Fruit fly (Drosophila melanogaster) whole organism, embryonic: ENCODE measurements around the gene CG10874.

Experiments used
- Abd-B ChIP-seq: fragments of 200-800 bp; sonication (Bioruptor generic); optimal IDR thresholded peaks from 2 replicates; lab custom pipeline; 2018; ENCODE audit warnings: missing biosample characterization, mild to moderate bottlenecking, missing genetic modification characterization, moderate library complexity
- Asciz ChIP-seq: fragments of 200-800 bp; sonication (Bioruptor generic); optimal IDR thresholded peaks from 2 replicates; lab custom pipeline; 2017; ENCODE audit warnings: missing biosample characterization, mild to moderate bottlenecking, missing genetic modification characterization, missing genetic modification reagents
- B-H1 ChIP-seq: fragments of 200-800 bp; sonication (Bioruptor generic); IDR thresholded peaks from 3 replicates; pipeline ENCODE4 v1.3.6; 2022; ENCODE audit warnings: missing biosample characterization, missing genetic modification characterization
- BtbVII ChIP-seq: fragments of 200-800 bp; sonication (Bioruptor generic); optimal IDR thresholded peaks from 3 replicates; lab custom pipeline; 2017; ENCODE audit warnings: missing biosample characterization, mild to moderate bottlenecking, missing genetic modification characterization
- CG10565 ChIP-seq: fragments of 200-800 bp; sonication (Bioruptor generic); optimal IDR thresholded peaks from 3 replicates; lab custom pipeline; 2016; ENCODE audit warnings: missing biosample characterization, mild to moderate bottlenecking, missing genetic modification characterization
- CG10979 ChIP-seq: fragments of 200-800 bp; sonication (Bioruptor generic); optimal IDR thresholded peaks from 2 replicates; lab custom pipeline; 2018; ENCODE audit warnings: missing biosample characterization, mild to moderate bottlenecking, missing genetic modification characterization, moderate library complexity
- CG11247 ChIP-seq: fragments of 200-800 bp; sonication (Bioruptor generic); IDR thresholded peaks from 2 replicates; pipeline ENCODE4 v1.3.6; 2022; ENCODE audit warnings: missing biosample characterization, missing genetic modification characterization
- CG11456 ChIP-seq: fragments of 200-800 bp; sonication (Bioruptor generic); IDR thresholded peaks from 3 replicates; pipeline ENCODE4 v1.3.6; 2022; ENCODE audit warnings: missing biosample characterization, missing genetic modification characterization
- CG11504 ChIP-seq: fragments of 200-800 bp; sonication (Bioruptor generic); optimal IDR thresholded peaks from 3 replicates; lab custom pipeline; 2019; ENCODE audit warnings: missing biosample characterization, mild to moderate bottlenecking, missing genetic modification characterization, moderate library complexity
- CG11560 ChIP-seq: fragments of 200-800 bp; sonication (Bioruptor generic); IDR thresholded peaks from 3 replicates; pipeline ENCODE4 v1.3.6; 2022; ENCODE audit warnings: missing biosample characterization, missing genetic modification characterization
- CG11695 ChIP-seq: fragments of 200-800 bp; sonication (Bioruptor generic); IDR thresholded peaks from 3 replicates; pipeline ENCODE4 v1.3.6; 2022; ENCODE audit warnings: missing biosample characterization, missing genetic modification characterization
- CG11696 ChIP-seq: fragments of 200-800 bp; sonication (Bioruptor generic); IDR thresholded peaks from 2 replicates; pipeline ENCODE4 v1.3.6; 2022; ENCODE audit warnings: missing biosample characterization, missing genetic modification characterization
- CG12299 ChIP-seq: fragments of 200-800 bp; sonication (Bioruptor generic); optimal IDR thresholded peaks from 2 replicates; lab custom pipeline; 2018; ENCODE audit warnings: missing biosample characterization, mild to moderate bottlenecking, missing genetic modification characterization
- CG1233 ChIP-seq: fragments of 200-800 bp; sonication (Bioruptor generic); optimal IDR thresholded peaks from 4 replicates; lab custom pipeline; 2018; ENCODE audit warnings: missing biosample characterization, mild to moderate bottlenecking, missing genetic modification characterization
- CG12391 ChIP-seq: fragments of 200-800 bp; sonication (Bioruptor generic); optimal IDR thresholded peaks from 3 replicates; lab custom pipeline; 2018; ENCODE audit warnings: missing biosample characterization, mild to moderate bottlenecking, missing genetic modification characterization, moderate library complexity
- CG14667 ChIP-seq: fragments of 200-800 bp; sonication (Bioruptor generic); IDR thresholded peaks from 2 replicates; pipeline ENCODE4 v1.3.6; 2022; ENCODE audit warnings: missing biosample characterization, missing genetic modification characterization
- CG18476 ChIP-seq: fragments of 200-800 bp; sonication (Bioruptor generic); optimal IDR thresholded peaks from 2 replicates; lab custom pipeline; 2016; ENCODE audit warnings: missing biosample characterization, mild to moderate bottlenecking, missing genetic modification characterization
- CG2120 ChIP-seq: fragments of 200-800 bp; sonication (Bioruptor generic); optimal IDR thresholded peaks from 3 replicates; lab custom pipeline; 2016; ENCODE audit warnings: missing biosample characterization, missing genetic modification characterization
- CG3726 ChIP-seq: fragments of 200-800 bp; sonication (Bioruptor generic); IDR thresholded peaks from 3 replicates; pipeline ENCODE4, ENCODE4 v1.3.6; 2022; ENCODE audit warnings: missing biosample characterization, missing genetic modification characterization
- CG43689 ChIP-seq: fragments of 200-800 bp; sonication (Bioruptor generic); IDR thresholded peaks from 2 replicates; pipeline ENCODE4 v1.3.6; 2022; ENCODE audit warnings: missing biosample characterization, missing genetic modification characterization
- CG6175 ChIP-seq: fragments of 200-800 bp; sonication (Bioruptor generic); IDR thresholded peaks from 3 replicates; pipeline ENCODE4 v1.3.6; 2022; ENCODE audit warnings: missing biosample characterization, missing genetic modification characterization
- CG7839 ChIP-seq: fragments of 200-800 bp; sonication (Bioruptor generic); optimal IDR thresholded peaks from 3 replicates; lab custom pipeline; 2018; ENCODE audit warnings: missing biosample characterization, mild to moderate bottlenecking, missing genetic modification characterization, moderate library complexity
- CG8944 ChIP-seq: fragments of 200-800 bp; sonication (Bioruptor generic); optimal IDR thresholded peaks from 3 replicates; lab custom pipeline; 2016; ENCODE audit warnings: missing biosample characterization, missing genetic modification characterization
- CG9609 ChIP-seq: fragments of 200-800 bp; sonication (Bioruptor generic); optimal IDR thresholded peaks from 3 replicates; lab custom pipeline; 2016; ENCODE audit warnings: missing biosample characterization, missing genetic modification characterization
- CG9817 ChIP-seq: fragments of 200-800 bp; sonication (Bioruptor generic); optimal IDR thresholded peaks from 2 replicates; lab custom pipeline; 2018; ENCODE audit warnings: missing biosample characterization, mild to moderate bottlenecking, missing genetic modification characterization, moderate library complexity
- CTCF ChIP-seq: fragments of 200-800 bp; sonication (Bioruptor generic); optimal IDR thresholded peaks from 2 replicates; lab custom pipeline; 2017; ENCODE audit warnings: missing biosample characterization, mild to moderate bottlenecking, missing genetic modification characterization, moderate library complexity
- Doc3 ChIP-seq: fragments of 200-800 bp; sonication (Bioruptor generic); IDR thresholded peaks from 3 replicates; pipeline ENCODE4 v1.3.6; 2022; ENCODE audit warnings: missing biosample characterization, missing genetic modification characterization; ENCODE audit not compliant: partially characterized antibody
- Eip74EF ChIP-seq, 2 experiments: fragments of 200-800 bp in 1 of 2; fragments of >200 bp in 1 of 2; sonication (Bioruptor generic) in 1 of 2; optimal IDR thresholded peaks; 2 replicates each; lab custom pipeline; 2017 to 2019; ENCODE audit warnings: missing biosample characterization in 2 of 2, missing genetic modification characterization in 2 of 2, mild to moderate bottlenecking in 1 of 2, moderate library complexity in 1 of 2
- NC2α ChIP-seq: fragments of 200-800 bp; sonication (Bioruptor generic); optimal IDR thresholded peaks from 2 replicates; lab custom pipeline; 2016; ENCODE audit warnings: missing biosample characterization, missing genetic modification characterization
- NFAT ChIP-seq: fragments of 200-800 bp; sonication (Bioruptor generic); IDR thresholded peaks from 2 replicates; pipeline ENCODE4 v1.3.6; 2022; ENCODE audit warnings: missing biosample characterization, missing genetic modification characterization
- Nf-YA ChIP-seq: fragments of 200-800 bp; sonication (Bioruptor generic); IDR thresholded peaks from 2 replicates; pipeline ENCODE4 v1.3.6; 2022; ENCODE audit warnings: missing biosample characterization, missing genetic modification characterization
- Tbp ChIP-seq: fragments of >200 bp; optimal IDR thresholded peaks from 2 replicates; lab custom pipeline; 2018; ENCODE audit warnings: missing biosample characterization, missing genetic modification characterization
- YL-1 ChIP-seq: fragments of 200-800 bp; sonication (Bioruptor generic); optimal IDR thresholded peaks from 3 replicates; lab custom pipeline; 2017; ENCODE audit warnings: missing biosample characterization, mild to moderate bottlenecking, missing genetic modification characterization
- ac ChIP-seq: fragments of 200-800 bp; sonication (Bioruptor generic); optimal IDR thresholded peaks from 3 replicates; lab custom pipeline; 2017; ENCODE audit warnings: missing biosample characterization, mild to moderate bottlenecking, missing genetic modification characterization
- corto ChIP-seq: fragments of 200-800 bp; sonication (Bioruptor generic); optimal IDR thresholded peaks from 2 replicates; lab custom pipeline; 2016; ENCODE audit warnings: missing biosample characterization, mild to moderate bottlenecking, missing genetic modification characterization, moderate library complexity
- dati ChIP-seq: fragments of 200-800 bp; sonication (Bioruptor generic); IDR thresholded peaks from 2 replicates; pipeline ENCODE4 v1.3.6; 2022; ENCODE audit warnings: missing biosample characterization, missing genetic modification characterization
- ems ChIP-seq: fragments of 200-800 bp; sonication (Bioruptor generic); optimal IDR thresholded peaks from 3 replicates; lab custom pipeline; 2016; ENCODE audit warnings: missing biosample characterization, missing genetic modification characterization
- fd102C ChIP-seq: fragments of 200-800 bp; sonication (Bioruptor generic); optimal IDR thresholded peaks from 2 replicates; lab custom pipeline; 2018; ENCODE audit warnings: missing biosample characterization, mild to moderate bottlenecking, missing genetic modification characterization, moderate library complexity
- fd64A ChIP-seq: fragments of 200-800 bp; sonication (Bioruptor generic); optimal IDR thresholded peaks from 3 replicates; lab custom pipeline; 2018; ENCODE audit warnings: missing biosample characterization, mild to moderate bottlenecking, missing genetic modification characterization
- hb ChIP-seq: fragments of 200-800 bp; sonication (Bioruptor generic); IDR thresholded peaks from 3 replicates; pipeline ENCODE4 v1.3.6; 2022; ENCODE audit warnings: missing biosample characterization, missing genetic modification characterization; ENCODE audit not compliant: partially characterized antibody
- jumu ChIP-seq: fragments of 200-800 bp; sonication (Bioruptor generic); optimal IDR thresholded peaks from 3 replicates; lab custom pipeline; 2016; ENCODE audit warnings: missing biosample characterization, missing genetic modification characterization
- maf-S ChIP-seq: fragments of 200-800 bp; sonication (Bioruptor generic); optimal IDR thresholded peaks from 2 replicates; lab custom pipeline; 2016; ENCODE audit warnings: missing biosample characterization, missing genetic modification characterization
- mld ChIP-seq: fragments of 200-800 bp; sonication (Bioruptor generic); IDR thresholded peaks from 3 replicates; pipeline ENCODE4 v1.3.6; 2022; ENCODE audit warnings: missing biosample characterization, missing genetic modification characterization; ENCODE audit not compliant: partially characterized antibody
- peb ChIP-seq: fragments of 200-800 bp; sonication (Bioruptor generic); IDR thresholded peaks from 2 replicates; pipeline ENCODE4 v1.3.6; 2022; ENCODE audit warnings: missing biosample characterization, missing genetic modification characterization
- ranshi ChIP-seq: fragments of 200-800 bp; sonication (Bioruptor generic); IDR thresholded peaks from 2 replicates; pipeline ENCODE4 v1.3.6; 2022; ENCODE audit warnings: missing biosample characterization, missing genetic modification characterization
- sqz ChIP-seq: fragments of 200-800 bp; sonication (Bioruptor generic); optimal IDR thresholded peaks from 3 replicates; lab custom pipeline; 2018; ENCODE audit warnings: missing biosample characterization, mild to moderate bottlenecking, missing genetic modification characterization
- stwl ChIP-seq: fragments of 200-800 bp; sonication (Bioruptor generic); optimal IDR thresholded peaks from 3 replicates; lab custom pipeline; 2018; ENCODE audit warnings: missing biosample characterization, mild to moderate bottlenecking, missing genetic modification characterization, moderate library complexity
- twi ChIP-seq: fragments of 200-800 bp; optimal IDR thresholded peaks from 2 replicates; lab custom pipeline; 2019; ENCODE audit warnings: missing biosample characterization, mild to moderate bottlenecking, missing genetic modification characterization, moderate library complexity
- vvl ChIP-seq: fragments of 200-800 bp; sonication (Bioruptor generic); IDR thresholded peaks from 2 replicates; pipeline ENCODE4 v1.3.6; 2022; ENCODE audit warnings: missing biosample characterization, missing genetic modification characterization
- zen ChIP-seq: fragments of 200-800 bp; sonication (Bioruptor generic); optimal IDR thresholded peaks from 3 replicates; lab custom pipeline; 2018; ENCODE audit warnings: missing biosample characterization, mild to moderate bottlenecking, missing genetic modification characterization, moderate library complexity
- zfh1 ChIP-seq: fragments of 200-800 bp; sonication (Bioruptor generic); IDR thresholded peaks from 3 replicates; pipeline ENCODE4 v1.3.6; 2022; ENCODE audit warnings: missing biosample characterization, missing genetic modification characterization

Gene CG10874

DNA sequence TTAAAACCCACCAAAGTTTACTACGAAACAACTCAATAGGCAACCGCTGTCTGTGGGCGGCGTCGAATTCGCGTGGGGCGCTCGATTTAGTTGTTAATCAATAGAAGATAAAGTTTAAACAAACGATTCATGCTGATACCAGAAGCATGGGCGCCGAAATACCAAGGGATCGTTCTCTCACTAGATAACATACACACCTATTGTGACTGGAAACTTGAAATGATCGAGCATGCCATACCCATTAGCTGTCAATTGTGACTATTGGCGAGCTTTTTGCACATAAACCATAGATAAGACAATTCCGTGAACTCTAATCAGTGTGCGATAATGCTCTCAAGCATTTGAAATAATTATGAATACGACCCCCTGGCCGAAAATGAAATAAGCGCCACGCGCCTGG, 12.8 kb downstream of the CG10874 start (continued):
- TF ChIP-seq CG11696 (GFP tag; lab: Robert Waterston, UW) (no peak; the same call in 1 of the 2 replicates), peb (GFP tag; lab: Robert Waterston, UW) (peak; percentile 46; the same call in 1 of the 2 replicates), NFAT (GFP tag; lab: Robert Waterston, UW) (peak; percentile 34; the same call in 1 of the 2 replicates), mld (GFP tag; lab: Robert Waterston, UW) (no peak), BtbVII (GFP tag; lab: Kevin White, UChicago) (peak; percentile 63), sqz (GFP tag; lab: Kevin White, UChicago) (no peak), CG8944 (peak; percentile 65), zen (tag; lab: Kevin White, UChicago) (peak; percentile 38), maf-S (GFP tag; lab: Kevin White, UChicago) (peak; percentile 80), CG18476 (peak; percentile 48), jumu (GFP tag; lab: Kevin White, UChicago) (peak; percentile 54), NC2α (peak; percentile 67), CG6175 (GFP tag; lab: Robert Waterston, UW) (0 out of 3 replicates have a peak, but pooled peaks have one; percentile 48), CG9609 (GFP tag; lab: Kevin White, UChicago) (peak; percentile 82), Tbp (GFP tag; lab: Kevin White, UChicago) (no peak), Nf-YA (GFP tag; lab: Robert Waterston, UW) (peak; percentile 64; the same call in 1 of the 2 replicates), fd64A (no peak), Eip74EF (GFP tag; optimal IDR thresholded peaks at IDR 0.05; lab: Kevin White, UChicago) (peak in 1 of 2 experiments; percentile 63), corto (GFP tag; lab: Kevin White, UChicago) (no peak), ac (no peak), Doc3 (no peak), twi (tag; lab: Kevin White, UChicago) (no peak), Abd-B (GFP tag; lab: Kevin White, UChicago) (peak; percentile 66), ranshi (GFP tag; lab: Robert Waterston, UW) (peak; percentile 58; the same call in 1 of the 2 replicates), CG12391 (peak; percentile 59), CG12299 (tag; lab: Kevin White, UChicago) (peak; percentile 40), CTCF (GFP tag; lab: Kevin White, UChicago) (no peak), CG1233 (GFP tag; lab: Kevin White, UChicago) (peak; percentile 68), CG7839 (peak; percentile 78), B-H1 (GFP tag; lab: Robert Waterston, UW) (peak; percentile 33; the same call in 2 of the 3 replicates), CG11504 (tag; lab: Kevin White, UChicago) (peak; percentile 84), CG14667 (GFP tag; lab: Robert Waterston, UW) (peak; percentile 58), CG2120 (peak; percentile 91), CG11695 (GFP tag; lab: Robert Waterston, UW) (peak; percentile 66), CG10979 (tag; lab: Kevin White, UChicago) (peak; percentile 13), stwl (tag; lab: Kevin White, UChicago) (no peak), CG9817 (tag; lab: Kevin White, UChicago) (peak; percentile 73), zfh1 (GFP tag; lab: Robert Waterston, UW) (peak; percentile 62; the same call in 2 of the 3 replicates), CG11456 (GFP tag; lab: Robert Waterston, UW) (peak; percentile 72; the same call in 2 of the 3 replicates), ems (GFP tag; lab: Kevin White, UChicago) (peak; percentile 56), hb (GFP tag; lab: Robert Waterston, UW) (no peak), Asciz (GFP tag; lab: Kevin White, UChicago) (peak; percentile 22), YL-1 (GFP tag; lab: Kevin White, UChicago) (no peak), CG10565 (no peak), CG43689 (GFP tag; lab: Robert Waterston, UW) (peak; percentile 15; the same call in 1 of the 2 replicates), fd102C (no peak), dati (GFP tag; lab: Robert Waterston, UW) (0 out of 2 replicates have a peak, but pooled peaks have one; percentile 21), vvl (GFP tag; lab: Robert Waterston, UW) (peak; percentile 66; the same call in 1 of the 2 replicates), CG11560 (tag; lab: Robert Waterston, UW) (peak; percentile 57; the same call in 1 of the 3 replicates), CG3726 (no peak), CG11247 (GFP tag; lab: Robert Waterston, UW) (peak; percentile 44)
